Fruit fly (Drosophila melanogaster) whole organism, embryonic: ENCODE measurements around the gene Cyp4ac3.

Experiments
- CG10366 ChIP-seq: fragments of 200-800 bp; sonication (Bioruptor generic); IDR thresholded peaks from 2 replicates; pipeline ENCODE4 v1.3.6; 2022; ENCODE audit warnings: missing biosample characterization, missing genetic modification characterization
- CG10959 ChIP-seq: fragments of 200-800 bp; sonication (Bioruptor generic); IDR thresholded peaks from 2 replicates; pipeline ENCODE4 v1.3.6; 2022; ENCODE audit warnings: missing biosample characterization, missing genetic modification characterization
- CG11085 ChIP-seq: fragments of 200-800 bp; sonication (Bioruptor generic); IDR thresholded peaks from 2 replicates; pipeline ENCODE4 v1.3.6; 2022; ENCODE audit warnings: missing biosample characterization, missing genetic modification characterization
- CG11093 ChIP-seq: fragments of 200-800 bp; sonication (Bioruptor generic); IDR thresholded peaks from 3 replicates; pipeline ENCODE4 v1.3.6; 2022; ENCODE audit warnings: missing biosample characterization, missing genetic modification characterization
- CG11247 ChIP-seq: fragments of 200-800 bp; sonication (Bioruptor generic); IDR thresholded peaks from 2 replicates; pipeline ENCODE4 v1.3.6; 2022; ENCODE audit warnings: missing biosample characterization, missing genetic modification characterization
- CG11398 ChIP-seq: fragments of 200-800 bp; sonication (Bioruptor generic); optimal IDR thresholded peaks from 2 replicates; lab custom pipeline; 2016; ENCODE audit warnings: missing biosample characterization, missing genetic modification characterization
- CG12659 ChIP-seq: fragments of 200-800 bp; sonication (Bioruptor generic); optimal IDR thresholded peaks from 3 replicates; lab custom pipeline; 2017; ENCODE audit warnings: mild to moderate bottlenecking, missing biosample characterization, missing genetic modification reagents, missing genetic modification characterization
- CG12769 ChIP-seq: fragments of 200-800 bp; sonication (Bioruptor generic); optimal IDR thresholded peaks from 2 replicates; lab custom pipeline; 2019; ENCODE audit warnings: missing biosample characterization, mild to moderate bottlenecking, missing genetic modification characterization, moderate library complexity
- CG14441 ChIP-seq: fragments of 200-800 bp; sonication (Bioruptor generic); IDR thresholded peaks from 2 replicates; pipeline ENCODE4 v1.3.6; 2022; ENCODE audit warnings: missing biosample characterization, missing genetic modification characterization
- CG2129 ChIP-seq: fragments of 200-800 bp; sonication (Bioruptor generic); IDR thresholded peaks from 2 replicates; pipeline ENCODE4 v1.3.6; 2022; ENCODE audit warnings: missing biosample characterization, missing genetic modification characterization; ENCODE audit not compliant: partially characterized antibody
- CG31388 ChIP-seq: fragments of 200-800 bp; sonication (Bioruptor generic); optimal IDR thresholded peaks from 2 replicates; lab custom pipeline; 2016; ENCODE audit warnings: missing biosample characterization, missing genetic modification characterization
- CG3407 ChIP-seq: fragments of 200-800 bp; sonication (Bioruptor generic); optimal IDR thresholded peaks from 2 replicates; lab custom pipeline; 2018; ENCODE audit warnings: missing biosample characterization, mild to moderate bottlenecking, missing genetic modification characterization
- CG8290 ChIP-seq, 3 experiments: fragments of 200-800 bp; sonication (Bioruptor generic); optimal IDR thresholded peaks; 2 replicates each; lab custom pipeline; 2016 to 2019; ENCODE audit warnings: missing biosample characterization in 3 of 3, missing genetic modification characterization in 3 of 3, mild to moderate bottlenecking in 2 of 3, moderate library complexity in 1 of 3
- Gsc ChIP-seq: fragments of 200-800 bp; sonication (Bioruptor generic); IDR thresholded peaks from 2 replicates; pipeline ENCODE4 v1.3.6; 2022; ENCODE audit warnings: missing biosample characterization, missing genetic modification characterization
- Hey ChIP-seq: fragments of 200-800 bp; sonication (Bioruptor generic); optimal IDR thresholded peaks from 3 replicates; lab custom pipeline; 2018; ENCODE audit warnings: missing biosample characterization, mild to moderate bottlenecking, missing genetic modification characterization
- Meics ChIP-seq: fragments of 200-800 bp; sonication (Bioruptor generic); optimal IDR thresholded peaks from 2 replicates; lab custom pipeline; 2017; ENCODE audit warnings: missing biosample characterization, mild to moderate bottlenecking, missing genetic modification characterization
- Mrtf ChIP-seq: fragments of 200-800 bp; sonication (Bioruptor generic); IDR thresholded peaks from 3 replicates; pipeline ENCODE4 v1.3.6; 2022; ENCODE audit warnings: missing biosample characterization, missing genetic modification characterization
- Poxn ChIP-seq: fragments of 200-800 bp; sonication (Bioruptor generic); IDR thresholded peaks from 2 replicates; pipeline ENCODE4 v1.3.6; 2022; ENCODE audit warnings: missing biosample characterization, missing genetic modification characterization
- Ravus ChIP-seq: fragments of 200-800 bp; sonication (Bioruptor generic); IDR thresholded peaks from 2 replicates; pipeline ENCODE4 v1.3.6; 2022; ENCODE audit warnings: missing biosample characterization, missing genetic modification characterization
- TFAM ChIP-seq: fragments of 200-800 bp; sonication (Bioruptor generic); optimal IDR thresholded peaks from 2 replicates; lab custom pipeline; 2017; ENCODE audit warnings: missing biosample characterization, missing genetic modification characterization, inconsistent platforms
- Taf1 ChIP-seq: fragments of 200-800 bp; sonication (Bioruptor generic); IDR thresholded peaks from 2 replicates; pipeline ENCODE4 v1.3.6; 2022; ENCODE audit warnings: missing biosample characterization, missing genetic modification characterization
- Vsx1 ChIP-seq: fragments of 200-800 bp; sonication (Bioruptor generic); optimal IDR thresholded peaks from 2 replicates; lab custom pipeline; 2017; ENCODE audit warnings: missing biosample characterization, mild to moderate bottlenecking, missing genetic modification characterization, missing genetic modification reagents
- aop ChIP-seq: fragments of 200-800 bp; sonication (Bioruptor generic); IDR thresholded peaks from 2 replicates; pipeline ENCODE4 v1.3.6; 2022; ENCODE audit warnings: missing biosample characterization, missing genetic modification characterization
- cg ChIP-seq: fragments of 200-800 bp; sonication (Bioruptor generic); optimal IDR thresholded peaks from 3 replicates; lab custom pipeline; 2019; ENCODE audit warnings: missing biosample characterization, mild to moderate bottlenecking, missing genetic modification characterization, moderate library complexity
- chinmo ChIP-seq: fragments of 200-800 bp; sonication (Bioruptor generic); IDR thresholded peaks from 4 replicates; pipeline ENCODE4 v1.3.6; 2022; ENCODE audit warnings: missing biosample characterization, missing genetic modification characterization; ENCODE audit not compliant: partially characterized antibody
- da ChIP-seq: fragments of 200-800 bp; sonication (Bioruptor generic); optimal IDR thresholded peaks from 2 replicates; lab custom pipeline; 2016; ENCODE audit warnings: missing biosample characterization, missing genetic modification characterization
- disco-r ChIP-seq: fragments of 200-800 bp; sonication (Bioruptor generic); optimal IDR thresholded peaks from 2 replicates; lab custom pipeline; 2016; ENCODE audit warnings: missing biosample characterization, missing genetic modification characterization
- esg ChIP-seq: fragments of 200-800 bp; sonication (Bioruptor generic); conservative IDR thresholded peaks from 2 replicates; pipeline ENCODE4 v1.3.6; 2022; ENCODE audit warnings: missing biosample characterization, missing genetic modification characterization
- fd3F ChIP-seq: fragments of 200-800 bp; sonication (Bioruptor generic); optimal IDR thresholded peaks from 2 replicates; lab custom pipeline; 2018; ENCODE audit warnings: missing biosample characterization, mild to moderate bottlenecking, missing genetic modification characterization, moderate library complexity
- fd96Cb ChIP-seq: fragments of 200-800 bp; sonication (Bioruptor generic); optimal IDR thresholded peaks from 2 replicates; lab custom pipeline; 2018; ENCODE audit warnings: missing biosample characterization, mild to moderate bottlenecking, missing genetic modification characterization, moderate library complexity
- gfzf ChIP-seq: fragments of 200-800 bp; sonication (Bioruptor generic); optimal IDR thresholded peaks from 2 replicates; lab custom pipeline; 2016; ENCODE audit warnings: missing biosample characterization, mild to moderate bottlenecking, missing genetic modification characterization, moderate library complexity
- h ChIP-seq: fragments of >200 bp; optimal IDR thresholded peaks from 2 replicates; lab custom pipeline; 2017
- jigr1 ChIP-seq: fragments of 200-800 bp; sonication (Bioruptor generic); IDR thresholded peaks from 3 replicates; pipeline ENCODE4 v1.3.6; 2022; ENCODE audit warnings: missing biosample characterization, missing genetic modification characterization
- jumu ChIP-seq: fragments of 200-800 bp; sonication (Bioruptor generic); optimal IDR thresholded peaks from 3 replicates; lab custom pipeline; 2016; ENCODE audit warnings: missing biosample characterization, missing genetic modification characterization
- kah ChIP-seq: fragments of 200-800 bp; sonication (Bioruptor generic); optimal IDR thresholded peaks from 2 replicates; lab custom pipeline; 2018; ENCODE audit warnings: missing biosample characterization, mild to moderate bottlenecking, missing genetic modification characterization
- lab ChIP-seq: fragments of 200-800 bp; sonication (Bioruptor generic); optimal IDR thresholded peaks from 3 replicates; lab custom pipeline; 2017; ENCODE audit warnings: missing biosample characterization, missing genetic modification characterization, mild to moderate bottlenecking, moderate library complexity, missing genetic modification reagents
- lov ChIP-seq, 2 experiments: fragments of 200-800 bp in 1 of 2; fragments of >200 bp in 1 of 2; sonication (Bioruptor generic) in 1 of 2; IDR thresholded peaks in 1 of 2; optimal IDR thresholded peaks in 1 of 2; 2 replicates in 1 of 2; 3 replicates in 1 of 2; pipeline versions ENCODE4 v1.3.6 to Lab custom; 2017 to 2022; ENCODE audit warnings: missing biosample characterization in 1 of 2, missing genetic modification characterization in 1 of 2
- mirr ChIP-seq: fragments of 200-800 bp; sonication (Bioruptor generic); optimal IDR thresholded peaks from 3 replicates; lab custom pipeline; 2018; ENCODE audit warnings: missing biosample characterization, mild to moderate bottlenecking, missing genetic modification characterization
- nerfin-1 ChIP-seq: fragments of 200-800 bp; sonication (Bioruptor generic); optimal IDR thresholded peaks from 3 replicates; lab custom pipeline; 2019; ENCODE audit warnings: missing biosample characterization, mild to moderate bottlenecking, missing genetic modification characterization, moderate library complexity
- pb ChIP-seq: fragments of 200-800 bp; sonication (Bioruptor generic); optimal IDR thresholded peaks from 3 replicates; lab custom pipeline; 2016; ENCODE audit warnings: missing biosample characterization, missing genetic modification characterization
- psq ChIP-seq: fragments of 200-800 bp; sonication (Bioruptor generic); optimal IDR thresholded peaks from 2 replicates; lab custom pipeline; 2017; ENCODE audit warnings: missing biosample characterization, missing genetic modification characterization
- sc ChIP-seq, 3 experiments: fragments of >200 bp in 2 of 3; fragments of 200-800 bp in 1 of 3; sonication (Bioruptor generic) in 1 of 3; optimal IDR thresholded peaks; 2 replicates in 2 of 3; 3 replicates in 1 of 3; lab custom pipeline; 2017; ENCODE audit warnings: mild to moderate bottlenecking in 1 of 3, missing biosample characterization in 1 of 3, missing genetic modification characterization in 1 of 3, missing genetic modification reagents in 1 of 3
- slp2 ChIP-seq: fragments of 200-800 bp; sonication (Bioruptor generic); optimal IDR thresholded peaks from 2 replicates; lab custom pipeline; 2016; ENCODE audit warnings: missing biosample characterization, missing genetic modification characterization
- stc ChIP-seq: fragments of 200-800 bp; sonication (Bioruptor generic); IDR thresholded peaks from 2 replicates; pipeline ENCODE4 v1.3.6; 2022; ENCODE audit warnings: missing biosample characterization, missing genetic modification characterization
- sug ChIP-seq: fragments of 200-800 bp; optimal IDR thresholded peaks from 2 replicates; lab custom pipeline; 2019; ENCODE audit warnings: missing biosample characterization, mild to moderate bottlenecking, missing genetic modification characterization, moderate library complexity
- tin ChIP-seq: fragments of 200-800 bp; sonication (Bioruptor generic); optimal IDR thresholded peaks from 3 replicates; lab custom pipeline; 2016; ENCODE audit warnings: missing biosample characterization, missing genetic modification characterization
- tio ChIP-seq: fragments of 200-800 bp; sonication (Bioruptor generic); optimal IDR thresholded peaks from 2 replicates; lab custom pipeline; 2017; ENCODE audit warnings: missing biosample characterization, missing genetic modification characterization, inconsistent platforms
- vfl ChIP-seq: fragments of 200-800 bp; sonication (Bioruptor generic); optimal IDR thresholded peaks from 2 replicates; lab custom pipeline; 2016; ENCODE audit warnings: missing biosample characterization, missing genetic modification characterization
- vnd ChIP-seq: fragments of 200-800 bp; sonication (Bioruptor generic); IDR thresholded peaks from 3 replicates; pipeline ENCODE4 v1.3.6; 2022; ENCODE audit warnings: missing biosample characterization, missing genetic modification characterization; ENCODE audit not compliant: partially characterized antibody
- yki ChIP-seq: fragments of >200 bp; optimal IDR thresholded peaks from 3 replicates; lab custom pipeline; 2018

Gene Cyp4ac3

dm6 chr2L:5303044-5303904 is 35.0 kb downstream of the Cyp4ac3 start (continued):
- TF ChIP-seq lov (optimal IDR thresholded peaks at IDR 0.05; lab: Kevin White, UChicago) (no peak), lov (GFP tag; IDR thresholded peaks at IDR 0.05; lab: Robert Waterston, UW) (no peak), Ravus (GFP tag; lab: Robert Waterston, UW) (no peak), CG12769 (tag; lab: Kevin White, UChicago) (peak; percentile 61), nerfin-1 (peak; percentile 14), fd3F (GFP tag; lab: Kevin White, UChicago) (no peak), sc (optimal IDR thresholded peaks at IDR 0.05; lab: Kevin White, UChicago) (no peak), sc (GFP tag; optimal IDR thresholded peaks at IDR 0.05; lab: Kevin White, UChicago) (no peak), CG31388 (GFP tag; lab: Kevin White, UChicago) (no peak), Gsc (GFP tag; lab: Robert Waterston, UW) (no peak), aop (GFP tag; lab: Robert Waterston, UW) (no peak), Mrtf (GFP tag; lab: Robert Waterston, UW) (no peak), psq (no peak), CG10366 (GFP tag; lab: Robert Waterston, UW) (no peak), CG10959 (GFP tag; lab: Robert Waterston, UW) (no peak), Taf1 (GFP tag; lab: Robert Waterston, UW) (no peak), CG12659 (GFP tag; lab: Kevin White, UChicago) (no peak), pb (GFP tag; lab: Kevin White, UChicago) (no peak), gfzf (GFP tag; lab: Kevin White, UChicago) (no peak), kah (no peak), h (no peak), CG14441 (GFP tag; lab: Robert Waterston, UW) (no peak), jumu (no peak), Meics (peak; percentile 42), tin (no peak), Poxn (no peak), CG11398 (GFP tag; lab: Kevin White, UChicago) (peak; percentile 25), stc (GFP tag; lab: Robert Waterston, UW) (no peak), da (GFP tag; lab: Kevin White, UChicago) (no peak), slp2 (GFP tag; lab: Kevin White, UChicago) (no peak)
- TF ChIP-seq, all 482 proteins: peak for 98

- no peak for TF ChIP-seq TFAM (GFP tag; lab: Kevin White, UChicago)
- no peak for TF ChIP-seq CG8290 (GFP tag; optimal IDR thresholded peaks at IDR 0.05; lab: Kevin White, UChicago)
- TF ChIP-seq CG8290 (tag; optimal IDR thresholded peaks at IDR 0.05; lab: Kevin White, UChicago) = peak in 1 of 2 experiments; percentile 10
- TF ChIP-seq disco-r = no peak
- no peak for TF ChIP-seq fd96Cb (tag; lab: Kevin White, UChicago)
- TF ChIP-seq CG2129 (GFP tag; lab: Robert Waterston, UW) = no peak
- no peak for TF ChIP-seq nerfin-1
- TF ChIP-seq tio = no peak
- no peak for TF ChIP-seq esg (GFP tag; lab: Robert Waterston, UW)
- TF ChIP-seq Vsx1 (GFP tag; lab: Kevin White, UChicago) = no peak
- TF ChIP-seq lab (GFP tag; lab: Kevin White, UChicago) = peak; percentile 24
- no peak for TF ChIP-seq vfl
- TF ChIP-seq vnd (GFP tag; lab: Robert Waterston, UW) = 0 out of 3 replicates have a peak, but pooled peaks have one; percentile 29
- TF ChIP-seq CG11247 (GFP tag; lab: Robert Waterston, UW) = no peak
- TF ChIP-seq CG11093 (GFP tag; lab: Robert Waterston, UW) = no peak
- TF ChIP-seq chinmo (GFP tag; lab: Robert Waterston, UW) = 0 out of 4 replicates have a peak, but pooled peaks have one; percentile 12
- no peak for TF ChIP-seq yki (lab: Kevin White, UChicago)
- TF ChIP-seq CG3407 = no peak
- peak; percentile 2 for TF ChIP-seq Hey
- TF ChIP-seq mirr = peak; percentile 46
- peak; percentile 29 for TF ChIP-seq sug
- no peak for TF ChIP-seq cg
- no peak for TF ChIP-seq CG11085
- no peak for TF ChIP-seq jigr1 (GFP tag; lab: Robert Waterston, UW)
These were observed 36.1 kb downstream of the Cyp4ac3 start for dm6 chr2L:5304367-5304766.
